Worm (Caenorhabditis elegans) whole organism, early embryonic: Measurements from ENCODE around the gene T24C12.4.

Experiments used
- B0310.2 ChIP-seq: sonication (generic microtip); optimal IDR thresholded peaks from 2 replicates; lab custom pipeline; 2016; ENCODE audit warnings: mild to moderate bottlenecking, missing genetic modification characterization, missing compliant biosample characterization
- F13C5.2 ChIP-seq: sonication (generic microtip); optimal IDR thresholded peaks from 2 replicates; lab custom pipeline; 2017; ENCODE audit warnings: mild to moderate bottlenecking, missing genetic modification characterization, inconsistent platforms, missing compliant biosample characterization
- aly-1 ChIP-seq: sonication (generic microtip); optimal IDR thresholded peaks from 2 replicates; lab custom pipeline; 2016; ENCODE audit warnings: missing genetic modification characterization, missing compliant biosample characterization
- ama-1 ChIP-seq: fragments of 150-350 bp; optimal IDR thresholded peaks from 2 replicates; lab custom pipeline; 2014
- ceh-13 ChIP-seq: fragments of 200-800 bp; sonication (Bioruptor generic); optimal IDR thresholded peaks from 2 replicates; lab custom pipeline; 2018; ENCODE audit warnings: mild to moderate bottlenecking, missing genetic modification characterization, missing compliant biosample characterization
- ceh-36 ChIP-seq: sonication (generic microtip); optimal IDR thresholded peaks from 2 replicates; lab custom pipeline; 2016; ENCODE audit warnings: missing genetic modification characterization, inconsistent platforms, missing compliant biosample characterization
- ets-7 ChIP-seq: sonication (generic microtip); optimal IDR thresholded peaks from 2 replicates; lab custom pipeline; 2016; ENCODE audit warnings: missing genotype, missing genetic modification characterization, missing compliant biosample characterization
- flt-1 ChIP-seq: fragments of 200-800 bp; sonication (Bioruptor generic); IDR thresholded peaks from 2 replicates; pipeline ENCODE4 v1.3.6; 2022; ENCODE audit warnings: missing genetic modification characterization, missing compliant biosample characterization
- hmbx-1 ChIP-seq: sonication (generic microtip); optimal IDR thresholded peaks from 2 replicates; lab custom pipeline; 2016; ENCODE audit warnings: mild to moderate bottlenecking, missing genetic modification characterization, missing compliant biosample characterization
- hmg-4 ChIP-seq: fragments of 200-800 bp; sonication (Bioruptor generic); optimal IDR thresholded peaks from 2 replicates; lab custom pipeline; 2018; ENCODE audit warnings: mild to moderate bottlenecking, missing genetic modification characterization, missing compliant biosample characterization
- hnd-1 ChIP-seq: sonication (generic microtip); optimal IDR thresholded peaks from 2 replicates; lab custom pipeline; 2016; ENCODE audit warnings: missing genetic modification characterization, missing compliant biosample characterization
- pes-1 ChIP-seq: fragments of 200-800 bp; sonication (Bioruptor generic); IDR thresholded peaks from 2 replicates; pipeline ENCODE4 v1.3.6; 2022; ENCODE audit warnings: missing genetic modification reagents, missing genetic modification characterization, missing compliant biosample characterization
- scrt-1 ChIP-seq: fragments of 200-800 bp; sonication (Bioruptor generic); IDR thresholded peaks from 2 replicates; pipeline ENCODE4 v1.3.6; 2022; ENCODE audit warnings: missing genetic modification characterization, missing compliant biosample characterization
- sea-1 ChIP-seq: fragments of 200-800 bp; sonication (Bioruptor generic); conservative IDR thresholded peaks from 2 replicates; pipeline ENCODE4 v1.3.6; 2022; ENCODE audit warnings: missing genetic modification characterization, missing compliant biosample characterization
- tbx-11 ChIP-seq: fragments of 200-800 bp; sonication (Bioruptor generic); IDR thresholded peaks from 2 replicates; pipeline ENCODE4 v1.3.6; 2022; ENCODE audit warnings: missing genetic modification characterization, missing compliant biosample characterization
- tbx-37 ChIP-seq: fragments of 200-800 bp; sonication (Bioruptor generic); conservative IDR thresholded peaks from 2 replicates; pipeline ENCODE4 v1.3.6; 2022; ENCODE audit warnings: missing genetic modification reagents, missing genetic modification characterization, missing compliant biosample characterization
- tra-4 ChIP-seq: sonication (generic microtip); optimal IDR thresholded peaks from 2 replicates; lab custom pipeline; 2017; ENCODE audit warnings: missing genetic modification characterization, missing compliant biosample characterization

The T24C12.4 gene

ce11 chrX:2203760-2204159 lies 1.1 kb downstream of the T24C12.4 start, which contains the start of gene T24C12.3:
Gene T24C12.3 (minus strand): TSS chrX:2203893.
- TF ChIP-seq hmg-4 (GFP tag; lab: Kevin White, UChicago) (no peak), ama-1 (lab: Kevin White, UChicago) (no peak), pes-1 (GFP tag; lab: Robert Waterston, UW) (no peak), sea-1 (GFP tag; lab: Robert Waterston, UW) (no peak), B0310.2 (tag; lab: Kevin White, UChicago) (no peak)

- TF ChIP-seq tbx-11: no peak
These were observed 5.7 kb downstream of the T24C12.4 start, which contains the start of gene T24C12.1 for ce11 chrX:2199140-2199539. Gene T24C12.1 (plus strand): TSS chrX:2199440.

ce11 chrX:2197444-2197843 lies 7.4 kb downstream of the T24C12.4 start:
- TF ChIP-seq scrt-1 (GFP tag; lab: Robert Waterston, UW): no peak

ce11 chrX:2191925-2192554 lies 12.8 kb downstream of the T24C12.4 start, which contains the start of gene gap-1:
Gene gap-1 (plus strand): TSS chrX:2192504.
- no peak for TF ChIP-seq tra-4
- TF ChIP-seq hmg-4 (GFP tag; lab: Kevin White, UChicago): no peak
- no peak for TF ChIP-seq ceh-13
- no peak for TF ChIP-seq hnd-1 (tag; lab: Kevin White, UChicago)
- no peak for TF ChIP-seq pes-1 (GFP tag; lab: Robert Waterston, UW)
- no peak for TF ChIP-seq F13C5.2 (tag; lab: Kevin White, UChicago)

- no peak for TF ChIP-seq tra-4
- no peak for TF ChIP-seq hnd-1 (tag; lab: Kevin White, UChicago)
- TF ChIP-seq flt-1 (GFP tag; lab: Robert Waterston, UW): no peak
- TF ChIP-seq pes-1 (GFP tag; lab: Robert Waterston, UW): no peak
- no peak for TF ChIP-seq scrt-1 (GFP tag; lab: Robert Waterston, UW)
- no peak for TF ChIP-seq ceh-13
- no peak for TF ChIP-seq B0310.2 (tag; lab: Kevin White, UChicago)
- no peak for TF ChIP-seq tbx-37 (GFP tag; lab: Robert Waterston, UW)
- no peak for TF ChIP-seq ets-7
- TF ChIP-seq hmg-4 (GFP tag; lab: Kevin White, UChicago): no peak
- no peak for TF ChIP-seq aly-1 (tag; lab: Kevin White, UChicago)
- TF ChIP-seq tbx-11: no peak
- TF ChIP-seq F13C5.2 (tag; lab: Kevin White, UChicago): no peak
These were observed 14.1 kb downstream of the T24C12.4 start for ce11 chrX:2190740-2191139.

ce11 chrX:2188885-2189284 lies 16.0 kb downstream of the T24C12.4 start:
- no peak for TF ChIP-seq tra-4
- no peak for TF ChIP-seq hmg-4 (GFP tag; lab: Kevin White, UChicago)
- TF ChIP-seq sea-1 (GFP tag; lab: Robert Waterston, UW): no peak
- TF ChIP-seq ama-1 (lab: Kevin White, UChicago): no peak
- no peak for TF ChIP-seq tbx-11
- no peak for TF ChIP-seq hnd-1 (tag; lab: Kevin White, UChicago)
- TF ChIP-seq aly-1 (tag; lab: Kevin White, UChicago): no peak
- TF ChIP-seq B0310.2 (tag; lab: Kevin White, UChicago): no peak
- no peak for TF ChIP-seq tbx-37 (GFP tag; lab: Robert Waterston, UW)
- TF ChIP-seq ceh-13: no peak
- no peak for TF ChIP-seq pes-1 (GFP tag; lab: Robert Waterston, UW)
- no peak for TF ChIP-seq ets-7
- TF ChIP-seq F13C5.2 (tag; lab: Kevin White, UChicago): no peak
- TF ChIP-seq hmbx-1 (tag; lab: Kevin White, UChicago): no peak
- no peak for TF ChIP-seq scrt-1 (GFP tag; lab: Robert Waterston, UW)

- TF ChIP-seq aly-1 (tag; lab: Kevin White, UChicago) (no peak), sea-1 (GFP tag; lab: Robert Waterston, UW) (no peak)
These were observed 24.3 kb downstream of the T24C12.4 start, which contains the start of gene F48B9.1 for ce11 chrX:2180588-2180987. Gene F48B9.1 (plus strand): TSS chrX:2180888.

- TF ChIP-seq sea-1 (GFP tag; lab: Robert Waterston, UW) (no peak), tbx-11 (no peak), pes-1 (GFP tag; lab: Robert Waterston, UW) (no peak), hmg-4 (GFP tag; lab: Kevin White, UChicago) (no peak), hnd-1 (tag; lab: Kevin White, UChicago) (no peak), flt-1 (GFP tag; lab: Robert Waterston, UW) (no peak), ets-7 (no peak), F13C5.2 (tag; lab: Kevin White, UChicago) (no peak), ceh-13 (no peak), B0310.2 (tag; lab: Kevin White, UChicago) (no peak), ama-1 (lab: Kevin White, UChicago) (no peak), tra-4 (no peak), scrt-1 (GFP tag; lab: Robert Waterston, UW) (no peak), tbx-37 (GFP tag; lab: Robert Waterston, UW) (no peak), hmbx-1 (tag; lab: Kevin White, UChicago) (no peak), aly-1 (tag; lab: Kevin White, UChicago) (no peak), ceh-36 (no peak)
These were observed 26.4 kb downstream of the T24C12.4 start for ce11 chrX:2178410-2178944.
